Worm (Caenorhabditis elegans) whole organism, L1 larva: ENCODE measurements around the gene ins-10.

ENCODE experiments used
- aha-1 ChIP-seq: fragments of 150-350 bp; optimal IDR thresholded peaks from 2 replicates; lab custom pipeline; 2014; ENCODE audit warnings: missing biosample characterization, missing genetic modification characterization
- ama-1 ChIP-seq: fragments of 150-350 bp; optimal IDR thresholded peaks from 2 replicates; lab custom pipeline; 2014
- dpl-1 ChIP-seq, 3 experiments: fragments of 150-350 bp in 2 of 3; sonication (generic microtip) in 1 of 3; optimal IDR thresholded peaks; 2 replicates each; lab custom pipeline; 2014 to 2017; ENCODE audit warnings: missing biosample characterization in 3 of 3, missing genetic modification characterization in 3 of 3, missing genetic modification reagents in 3 of 3
- elt-2 ChIP-seq: sonication (generic microtip); optimal IDR thresholded peaks from 2 replicates; lab custom pipeline; 2016; ENCODE audit warnings: missing genetic modification characterization, mild to moderate bottlenecking, inconsistent platforms, missing compliant biosample characterization, missing genetic modification reagents
- lin-13 ChIP-seq: fragments of 150-350 bp; optimal IDR thresholded peaks from 2 replicates; lab custom pipeline; 2014; ENCODE audit warnings: missing biosample characterization, missing genetic modification reagents, missing genetic modification characterization
- lsy-2 ChIP-seq, 2 experiments: fragments of 150-350 bp; optimal IDR thresholded peaks; 2 replicates each; lab custom pipeline; 2014; ENCODE audit warnings: missing biosample characterization in 2 of 2, missing genetic modification characterization in 2 of 2
- mep-1 ChIP-seq: fragments of 150-350 bp; optimal IDR thresholded peaks from 2 replicates; lab custom pipeline; 2014; ENCODE audit warnings: missing biosample characterization, missing genetic modification characterization
- nhr-19 ChIP-seq: fragments of 200-800 bp; sonication (Bioruptor generic); conservative IDR thresholded peaks from 2 replicates; pipeline ENCODE4 v1.3.6; 2022; ENCODE audit warnings: missing genetic modification characterization, missing compliant biosample characterization
- nhr-84 ChIP-seq: sonication (generic microtip); optimal IDR thresholded peaks from 2 replicates; lab custom pipeline; 2017; ENCODE audit warnings: missing biosample characterization, missing genetic modification characterization
- pax-3 ChIP-seq: fragments of 200-800 bp; sonication (Bioruptor generic); optimal IDR thresholded peaks from 2 replicates; lab custom pipeline; 2018; ENCODE audit warnings: mild to moderate bottlenecking, missing genetic modification characterization, moderate library complexity, missing compliant biosample characterization
- pqm-1 ChIP-seq: sonication (generic microtip); optimal IDR thresholded peaks from 3 replicates; lab custom pipeline; 2017; ENCODE audit warnings: missing biosample characterization, missing genetic modification characterization
- rnt-1 ChIP-seq: sonication (generic microtip); optimal IDR thresholded peaks from 2 replicates; lab custom pipeline; 2016; ENCODE audit warnings: mild to moderate bottlenecking, missing genetic modification characterization, moderate library complexity, missing compliant biosample characterization
- unc-130 ChIP-seq: fragments of 150-350 bp; optimal IDR thresholded peaks from 2 replicates; lab custom pipeline; 2017; ENCODE audit warnings: missing biosample characterization, missing genetic modification characterization, inconsistent platforms
- unc-62 ChIP-seq: fragments of 150-350 bp; optimal IDR thresholded peaks from 2 replicates; lab custom pipeline; 2014; ENCODE audit warnings: missing biosample characterization, missing genetic modification reagents, missing genetic modification characterization

- no peak for TF ChIP-seq lin-13 (GFP tag; lab: Kevin White, UChicago)
- no peak for TF ChIP-seq lsy-2 (tag; optimal IDR thresholded peaks at IDR 0.05; lab: Kevin White, UChicago)
- TF ChIP-seq elt-2 (tag; lab: Kevin White, UChicago), result no peak
- TF ChIP-seq unc-130 (tag; lab: Kevin White, UChicago), result no peak
- TF ChIP-seq pax-3 (tag; lab: Kevin White, UChicago), result no peak
- no peak for TF ChIP-seq aha-1 (tag; lab: Kevin White, UChicago)
- TF ChIP-seq nhr-84 (tag; lab: Kevin White, UChicago), result no peak
- no peak for TF ChIP-seq rnt-1 (tag; lab: Kevin White, UChicago)
- TF ChIP-seq unc-62, result no peak
- no peak for TF ChIP-seq dpl-1 (GFP tag; optimal IDR thresholded peaks at IDR 0.05; lab: Kevin White, UChicago)
- no peak for TF ChIP-seq ama-1 (lab: Kevin White, UChicago)
- TF ChIP-seq mep-1 (tag; lab: Kevin White, UChicago), result no peak
- no peak for TF ChIP-seq nhr-19
- no peak for TF ChIP-seq pqm-1 (tag; lab: Kevin White, UChicago)
Measured at ce11 chrV:14069899-14070298, 36.1 kb downstream of the ins-10 start.
